Fruit fly (Drosophila melanogaster) whole organism, prepupa: Measurements from ENCODE around the gene Rad60.

Source experiments
- CG10631 ChIP-seq: fragments of 200-800 bp; sonication (Bioruptor generic); optimal IDR thresholded peaks from 2 replicates; lab custom pipeline; 2016; ENCODE audit warnings: missing biosample characterization, missing genetic modification characterization
- CG10669 ChIP-seq: fragments of 200-800 bp; sonication (Bioruptor generic); optimal IDR thresholded peaks from 3 replicates; lab custom pipeline; 2018; ENCODE audit warnings: missing biosample characterization, mild to moderate bottlenecking, missing genetic modification characterization, moderate library complexity
- CG11294 ChIP-seq: fragments of 200-800 bp; sonication (Bioruptor generic); IDR thresholded peaks from 2 replicates; pipeline ENCODE4 v1.3.6; 2022; ENCODE audit warnings: missing biosample characterization, missing genetic modification characterization
- CG11762 ChIP-seq: fragments of 200-800 bp; sonication (Bioruptor generic); optimal IDR thresholded peaks from 3 replicates; lab custom pipeline; 2016; ENCODE audit warnings: missing biosample characterization, missing genetic modification characterization; ENCODE audit not compliant: insufficient read depth
- CG15336 ChIP-seq: fragments of 200-800 bp; sonication (Bioruptor generic); IDR thresholded peaks from 2 replicates; pipeline ENCODE4 v1.3.6; 2022; ENCODE audit warnings: missing biosample characterization, missing genetic modification characterization
- CG1621 ChIP-seq: fragments of 200-800 bp; sonication (Bioruptor generic); optimal IDR thresholded peaks from 3 replicates; lab custom pipeline; 2018; ENCODE audit warnings: missing biosample characterization, mild to moderate bottlenecking, missing genetic modification characterization
- CG16779 ChIP-seq: fragments of 200-800 bp; sonication (Bioruptor generic); optimal IDR thresholded peaks from 3 replicates; lab custom pipeline; 2017; ENCODE audit warnings: missing biosample characterization, mild to moderate bottlenecking, missing genetic modification characterization
- CG3032 ChIP-seq: fragments of 200-800 bp; optimal IDR thresholded peaks from 2 replicates; lab custom pipeline; 2019; ENCODE audit warnings: missing biosample characterization, mild to moderate bottlenecking, missing genetic modification characterization, moderate library complexity
- CG32006 ChIP-seq: fragments of 200-800 bp; sonication (Bioruptor generic); optimal IDR thresholded peaks from 3 replicates; lab custom pipeline; 2017; ENCODE audit warnings: missing biosample characterization, mild to moderate bottlenecking, missing genetic modification characterization
- CG34406 ChIP-seq: fragments of 200-800 bp; sonication (Bioruptor generic); optimal IDR thresholded peaks from 3 replicates; lab custom pipeline; 2016; ENCODE audit warnings: missing biosample characterization, missing genetic modification characterization
- CG3919 ChIP-seq: fragments of 200-800 bp; sonication (Bioruptor generic); optimal IDR thresholded peaks from 3 replicates; lab custom pipeline; 2016; ENCODE audit warnings: missing biosample characterization, missing genetic modification characterization
- CG6163 ChIP-seq: fragments of 200-800 bp; sonication (Bioruptor generic); IDR thresholded peaks from 3 replicates; pipeline ENCODE4 v1.3.6; 2022; ENCODE audit warnings: missing biosample characterization, missing genetic modification characterization
- CG6276 ChIP-seq: fragments of 200-800 bp; sonication (Bioruptor generic); optimal IDR thresholded peaks from 2 replicates; lab custom pipeline; 2017; ENCODE audit warnings: missing biosample characterization, mild to moderate bottlenecking, missing genetic modification characterization
- CG6808 ChIP-seq: fragments of 200-800 bp; sonication (Bioruptor generic); optimal IDR thresholded peaks from 3 replicates; lab custom pipeline; 2017; ENCODE audit warnings: missing biosample characterization, missing genetic modification characterization, mild to moderate bottlenecking, moderate library complexity, missing genetic modification reagents
- CG6854 ChIP-seq: fragments of 200-800 bp; sonication (Bioruptor generic); optimal IDR thresholded peaks from 2 replicates; lab custom pipeline; 2017; ENCODE audit warnings: missing biosample characterization, mild to moderate bottlenecking, missing genetic modification characterization
- CG7368 ChIP-seq: fragments of 200-800 bp; sonication (Bioruptor generic); optimal IDR thresholded peaks from 3 replicates; lab custom pipeline; 2016; ENCODE audit warnings: missing biosample characterization, missing genetic modification characterization
- CG8119 ChIP-seq: fragments of 200-800 bp; sonication (Bioruptor generic); IDR thresholded peaks from 3 replicates; pipeline ENCODE4 v1.3.6; 2022; ENCODE audit warnings: missing biosample characterization, missing genetic modification characterization
- CG8319 ChIP-seq: fragments of 200-800 bp; sonication (Bioruptor generic); optimal IDR thresholded peaks from 3 replicates; lab custom pipeline; 2016; ENCODE audit warnings: missing biosample characterization, missing genetic modification characterization
- CG8632 ChIP-seq: fragments of 200-800 bp; sonication (Bioruptor generic); optimal IDR thresholded peaks from 3 replicates; lab custom pipeline; 2016; ENCODE audit warnings: missing biosample characterization, missing genetic modification characterization
- CG9139 ChIP-seq: fragments of 200-800 bp; sonication (Bioruptor generic); optimal IDR thresholded peaks from 3 replicates; lab custom pipeline; 2017; ENCODE audit warnings: missing biosample characterization, mild to moderate bottlenecking, missing genetic modification characterization
- Eip75B ChIP-seq: fragments of 200-800 bp; sonication (Bioruptor generic); optimal IDR thresholded peaks from 3 replicates; lab custom pipeline; 2016; ENCODE audit warnings: missing biosample characterization, missing genetic modification characterization
- Eip93F ChIP-seq: fragments of 200-800 bp; sonication (Bioruptor generic); optimal IDR thresholded peaks from 2 replicates; lab custom pipeline; 2016; ENCODE audit warnings: missing biosample characterization, mild to moderate bottlenecking, missing genetic modification characterization
- Ets21C ChIP-seq: fragments of 200-800 bp; sonication (Bioruptor generic); optimal IDR thresholded peaks from 3 replicates; lab custom pipeline; 2016; ENCODE audit warnings: missing biosample characterization, missing genetic modification characterization
- Gug ChIP-seq: fragments of 200-800 bp; sonication (Bioruptor generic); IDR thresholded peaks from 2 replicates; pipeline ENCODE4 v1.3.6; 2022; ENCODE audit warnings: missing biosample characterization, missing genetic modification characterization
- Hr38 ChIP-seq: sonication (Bioruptor generic); optimal IDR thresholded peaks from 2 replicates; lab custom pipeline; 2016; ENCODE audit warnings: missing biosample characterization, missing genetic modification characterization
- Hr4 ChIP-seq: fragments of 200-800 bp; sonication (Bioruptor generic); optimal IDR thresholded peaks from 3 replicates; lab custom pipeline; 2016; ENCODE audit warnings: missing biosample characterization, missing genetic modification characterization
- Lpt ChIP-seq: fragments of 200-800 bp; sonication (Bioruptor generic); optimal IDR thresholded peaks from 3 replicates; lab custom pipeline; 2016; ENCODE audit warnings: missing biosample characterization, missing genetic modification characterization
- Met ChIP-seq: fragments of 200-800 bp; sonication (Bioruptor generic); optimal IDR thresholded peaks from 3 replicates; lab custom pipeline; 2016; ENCODE audit warnings: missing biosample characterization, missing genetic modification characterization
- Smox ChIP-seq: fragments of 200-800 bp; sonication (Bioruptor generic); optimal IDR thresholded peaks from 3 replicates; lab custom pipeline; 2016; ENCODE audit warnings: missing biosample characterization, missing genetic modification characterization
- Sox14 ChIP-seq: fragments of 200-800 bp; sonication (Bioruptor generic); optimal IDR thresholded peaks from 3 replicates; lab custom pipeline; 2016; ENCODE audit warnings: missing biosample characterization, missing genetic modification characterization
- Sox15 ChIP-seq: fragments of 200-800 bp; sonication (Bioruptor generic); optimal IDR thresholded peaks from 3 replicates; lab custom pipeline; 2016; ENCODE audit warnings: missing biosample characterization, missing genetic modification characterization
- achi ChIP-seq: fragments of 200-800 bp; sonication (Bioruptor generic); optimal IDR thresholded peaks from 3 replicates; lab custom pipeline; 2016; ENCODE audit warnings: missing biosample characterization, missing genetic modification characterization
- acj6 ChIP-seq: fragments of 200-800 bp; sonication (Bioruptor generic); optimal IDR thresholded peaks from 3 replicates; lab custom pipeline; 2016; ENCODE audit warnings: missing biosample characterization, missing genetic modification characterization
- cyc ChIP-seq: fragments of 200-800 bp; sonication (Bioruptor generic); optimal IDR thresholded peaks from 3 replicates; lab custom pipeline; 2016; ENCODE audit warnings: missing biosample characterization, missing genetic modification characterization
- dac ChIP-seq: fragments of 200-800 bp; sonication (Bioruptor generic); optimal IDR thresholded peaks from 2 replicates; lab custom pipeline; 2017; ENCODE audit warnings: missing biosample characterization, mild to moderate bottlenecking, missing genetic modification characterization
- dsx ChIP-seq: fragments of 200-800 bp; optimal IDR thresholded peaks from 3 replicates; lab custom pipeline; 2019; ENCODE audit warnings: missing biosample characterization, mild to moderate bottlenecking, missing genetic modification characterization, moderate library complexity; ENCODE audit not compliant: poor library complexity, severe bottlenecking
- eg ChIP-seq: fragments of 200-800 bp; sonication (Bioruptor generic); IDR thresholded peaks from 3 replicates; pipeline ENCODE4 v1.3.6; 2022; ENCODE audit warnings: missing biosample characterization, missing genetic modification characterization
- fd59A ChIP-seq: fragments of 200-800 bp; sonication (Bioruptor generic); optimal IDR thresholded peaks from 2 replicates; lab custom pipeline; 2017; ENCODE audit warnings: missing biosample characterization, mild to moderate bottlenecking, missing genetic modification characterization, missing genetic modification reagents
- fd85E ChIP-seq: fragments of 200-800 bp; sonication (Bioruptor generic); optimal IDR thresholded peaks from 3 replicates; lab custom pipeline; 2016; ENCODE audit warnings: missing biosample characterization, missing genetic modification characterization
- fkh ChIP-seq: fragments of 200-800 bp; sonication (Bioruptor generic); optimal IDR thresholded peaks from 3 replicates; lab custom pipeline; 2017; ENCODE audit warnings: missing biosample characterization, mild to moderate bottlenecking, missing genetic modification characterization, moderate library complexity
- net ChIP-seq: fragments of 200-800 bp; sonication (Bioruptor generic); optimal IDR thresholded peaks from 3 replicates; lab custom pipeline; 2016; ENCODE audit warnings: missing biosample characterization, missing genetic modification characterization
- pdm3 ChIP-seq: fragments of 200-800 bp; sonication (Bioruptor generic); optimal IDR thresholded peaks from 3 replicates; lab custom pipeline; 2016; ENCODE audit warnings: missing biosample characterization, missing genetic modification characterization
- salr ChIP-seq, 2 experiments: fragments of 200-800 bp; sonication (Bioruptor generic); optimal IDR thresholded peaks; 3 replicates each; lab custom pipeline; 2016 to 2018; ENCODE audit warnings: missing biosample characterization in 2 of 2, missing genetic modification characterization in 2 of 2, mild to moderate bottlenecking in 1 of 2
- spab ChIP-seq: fragments of 200-800 bp; sonication (Bioruptor generic); optimal IDR thresholded peaks from 2 replicates; lab custom pipeline; 2017; ENCODE audit warnings: missing biosample characterization, mild to moderate bottlenecking, missing genetic modification characterization, missing genetic modification reagents
- svp ChIP-seq: fragments of 200-800 bp; sonication (Bioruptor generic); peaks from one replicate; lab custom pipeline; 2016; ENCODE audit warnings: missing biosample characterization, missing genetic modification characterization
- topi ChIP-seq: fragments of 200-800 bp; sonication (Bioruptor generic); optimal IDR thresholded peaks from 3 replicates; lab custom pipeline; 2016; ENCODE audit warnings: missing biosample characterization, missing genetic modification characterization
- vri ChIP-seq: fragments of 200-800 bp; sonication (Bioruptor generic); optimal IDR thresholded peaks from 3 replicates; lab custom pipeline; 2016; ENCODE audit warnings: missing biosample characterization, mild to moderate bottlenecking, missing genetic modification characterization

The Rad60 gene

dm6 chr3R:23295360-23295772 is 44.1 kb upstream of the Rad60 start (continued):
- TF ChIP-seq CG11762 (GFP tag; lab: Kevin White, UChicago) (no peak), CG16779 (tag; lab: Kevin White, UChicago) (peak; percentile 30), dac (GFP tag; lab: Kevin White, UChicago) (peak; percentile 17), Lpt (GFP tag; lab: Kevin White, UChicago) (peak; percentile 53), CG8632 (peak; percentile 39), pdm3 (peak; percentile 55), cyc (peak; percentile 9), Smox (peak; percentile 22), CG8119 (peak; percentile 78), salr (GFP tag; optimal IDR thresholded peaks at IDR 0.05; lab: Kevin White, UChicago) (peak; percentile 54 to 58), CG34406 (GFP tag; lab: Kevin White, UChicago) (peak; percentile 52), Hr38 (GFP tag; lab: Kevin White, UChicago) (no peak), svp (peak; percentile 81), CG9139 (GFP tag; lab: Kevin White, UChicago) (peak; percentile 51), CG3032 (tag; lab: Kevin White, UChicago) (peak; percentile 56), net (GFP tag; lab: Kevin White, UChicago) (peak; percentile 64), Ets21C (GFP tag; lab: Kevin White, UChicago) (no peak), CG1621 (peak; percentile 72), CG11294 (GFP tag; lab: Robert Waterston, UW) (peak; percentile 31; the same call in 1 of the 2 replicates), acj6 (GFP tag; lab: Kevin White, UChicago) (peak; percentile 23), Met (GFP tag; lab: Kevin White, UChicago) (peak; percentile 49), Hr4 (peak; percentile 21), CG15336 (GFP tag; lab: Robert Waterston, UW) (peak; percentile 73), fkh (peak; percentile 78), CG32006 (GFP tag; lab: Kevin White, UChicago) (peak; percentile 51), Sox15 (GFP tag; lab: Kevin White, UChicago) (no peak), Gug (GFP tag; lab: Robert Waterston, UW) (no peak), CG6276 (peak; percentile 70), topi (peak; percentile 50), CG3919 (peak; percentile 73), fd59A (GFP tag; lab: Kevin White, UChicago) (peak; percentile 23)

- TF ChIP-seq Sox14 (GFP tag; lab: Kevin White, UChicago) (no peak), CG9139 (GFP tag; lab: Kevin White, UChicago) (peak; percentile 27), CG8319 (GFP tag; lab: Kevin White, UChicago) (peak; percentile 7), fd85E (GFP tag; lab: Kevin White, UChicago) (no peak), net (GFP tag; lab: Kevin White, UChicago) (peak; percentile 74), Lpt (GFP tag; lab: Kevin White, UChicago) (peak; percentile 22), CG11294 (GFP tag; lab: Robert Waterston, UW) (no peak; the same call in none of the 2 replicates), topi (peak; percentile 3), eg (peak; percentile 85), fd59A (GFP tag; lab: Kevin White, UChicago) (peak; percentile 38), Eip93F (GFP tag; lab: Kevin White, UChicago) (no peak), Gug (GFP tag; lab: Robert Waterston, UW) (peak; percentile 22; the same call in 1 of the 2 replicates), CG6808 (GFP tag; lab: Kevin White, UChicago) (peak; percentile 57), dsx (GFP tag; lab: Kevin White, UChicago) (peak; percentile 3), Hr4 (peak; percentile 22), spab (GFP tag; lab: Kevin White, UChicago) (peak; percentile 37), achi (GFP tag; lab: Kevin White, UChicago) (peak; percentile 44), CG6276 (peak; percentile 32), fkh (peak; percentile 37), CG7368 (GFP tag; lab: Kevin White, UChicago) (no peak), CG10669 (GFP tag; lab: Kevin White, UChicago) (no peak), dac (GFP tag; lab: Kevin White, UChicago) (peak; percentile 6), CG11762 (GFP tag; lab: Kevin White, UChicago) (no peak), Eip75B (peak; percentile 36), CG16779 (tag; lab: Kevin White, UChicago) (no peak), cyc (no peak), CG6854 (GFP tag; lab: Kevin White, UChicago) (peak; percentile 18), CG8632 (peak; percentile 35), vri (GFP tag; lab: Kevin White, UChicago) (peak; percentile 36), CG10631 (GFP tag; lab: Kevin White, UChicago) (peak; percentile 61), CG1621 (peak; percentile 58), CG6163 (GFP tag; lab: Robert Waterston, UW) (peak; percentile 89)
Observed at dm6 chr3R:23293066-23293777, 41.9 kb upstream of the Rad60 start.
